Fruit fly (Drosophila melanogaster) whole organism, wandering third instar larva: ENCODE data around the gene Stt3A.

Source experiments
- Abd-B ChIP-seq: fragments of >200 bp; optimal IDR thresholded peaks from 2 replicates; lab custom pipeline; 2017; ENCODE audit warnings: missing biosample characterization, missing genetic modification characterization
- CG32264 ChIP-seq: fragments of 200-800 bp; sonication (Bioruptor generic); optimal IDR thresholded peaks from 2 replicates; lab custom pipeline; 2016; ENCODE audit warnings: missing biosample characterization, missing genetic modification characterization
- CG9705 ChIP-seq: fragments of 200-800 bp; sonication (Bioruptor generic); optimal IDR thresholded peaks from 2 replicates; lab custom pipeline; 2018; ENCODE audit warnings: missing biosample characterization, mild to moderate bottlenecking, missing genetic modification characterization
- CrebA ChIP-seq: fragments of 200-800 bp; sonication (Bioruptor generic); optimal IDR thresholded peaks from 2 replicates; lab custom pipeline; 2016; ENCODE audit warnings: missing biosample characterization, mild to moderate bottlenecking, missing genetic modification characterization, borderline replicate concordance
- Dif ChIP-seq: fragments of 200-275, 200-300 bp; sonication (Bioruptor generic); optimal IDR thresholded peaks from 2 replicates; lab custom pipeline; 2018; ENCODE audit warnings: missing biosample characterization, missing genetic modification characterization; ENCODE audit not compliant: partially characterized antibody
- GATAd ChIP-seq: sonication (Bioruptor generic); optimal IDR thresholded peaks from 2 replicates; lab custom pipeline; 2016; ENCODE audit warnings: missing biosample characterization, missing genetic modification characterization
- HLH106 ChIP-seq: fragments of 200-800 bp; optimal IDR thresholded peaks from 3 replicates; lab custom pipeline; 2019; ENCODE audit warnings: missing biosample characterization, mild to moderate bottlenecking, missing genetic modification characterization, moderate library complexity
- Hnf4 ChIP-seq: fragments of 200-800 bp; sonication (Bioruptor generic); optimal IDR thresholded peaks from 2 replicates; lab custom pipeline; 2016; ENCODE audit warnings: missing biosample characterization, mild to moderate bottlenecking, missing genetic modification characterization
- Hr78 ChIP-seq: fragments of >200 bp; optimal IDR thresholded peaks from 2 replicates; lab custom pipeline; 2017; ENCODE audit warnings: missing biosample characterization, missing genetic modification characterization
- Hr83 ChIP-seq: fragments of 200-300 bp; sonication (Bioruptor generic); optimal IDR thresholded peaks from 2 replicates; lab custom pipeline; 2016; ENCODE audit warnings: missing biosample characterization, mild to moderate bottlenecking, missing genetic modification characterization, moderate library complexity; ENCODE audit not compliant: poor library complexity, severe bottlenecking
- Jra ChIP-seq: sonication (Bioruptor generic); optimal IDR thresholded peaks from 2 replicates; lab custom pipeline; 2016; ENCODE audit warnings: missing biosample characterization, missing genetic modification characterization
- Mio ChIP-seq: sonication (Bioruptor generic); optimal IDR thresholded peaks from 2 replicates; lab custom pipeline; 2016; ENCODE audit warnings: missing biosample characterization, missing genetic modification characterization
- Myc ChIP-seq: fragments of >200 bp; optimal IDR thresholded peaks from 2 replicates; lab custom pipeline; 2017
- OdsH ChIP-seq: fragments of 200-800 bp; sonication (Bioruptor generic); optimal IDR thresholded peaks from 2 replicates; lab custom pipeline; 2016; ENCODE audit warnings: missing biosample characterization, mild to moderate bottlenecking, missing genetic modification characterization
- Rel ChIP-seq, 2 experiments: fragments of 200-800 bp; sonication (Bioruptor generic) in 1 of 2; optimal IDR thresholded peaks; 2 replicates in 1 of 2; 3 replicates in 1 of 2; lab custom pipeline; 2016 to 2019; ENCODE audit warnings: mild to moderate bottlenecking in 2 of 2, missing biosample characterization in 2 of 2, missing genetic modification characterization in 2 of 2, moderate library complexity in 1 of 2
- Sp1 ChIP-seq: fragments of 200-800 bp; sonication (Bioruptor generic); optimal IDR thresholded peaks from 3 replicates; lab custom pipeline; 2019; ENCODE audit warnings: missing biosample characterization, mild to moderate bottlenecking, missing genetic modification characterization, moderate library complexity
- Vsx2 ChIP-seq: fragments of 200-300, 225-300 bp; sonication (Bioruptor generic); optimal IDR thresholded peaks from 2 replicates; lab custom pipeline; 2018; ENCODE audit warnings: missing biosample characterization, missing genetic modification characterization; ENCODE audit not compliant: partially characterized antibody
- br ChIP-seq: fragments of 200-800 bp; sonication (Bioruptor generic); optimal IDR thresholded peaks from 2 replicates; lab custom pipeline; 2016; ENCODE audit warnings: missing biosample characterization, missing genetic modification characterization
- brk ChIP-seq: fragments of 200-800 bp; sonication (Bioruptor generic); optimal IDR thresholded peaks from 2 replicates; lab custom pipeline; 2016; ENCODE audit warnings: missing biosample characterization, mild to moderate bottlenecking, missing genetic modification characterization
- dl ChIP-seq, 2 experiments: fragments of 175-275, 200-275 bp in 1 of 2; fragments of 200-275 bp in 1 of 2; sonication (Bioruptor generic); optimal IDR thresholded peaks; lab custom pipeline; 2018; ENCODE audit warnings: mild to moderate bottlenecking in 2 of 2, missing biosample characterization in 2 of 2, missing genetic modification characterization in 2 of 2, moderate library complexity in 2 of 2; ENCODE audit not compliant: partially characterized antibody in 2 of 2, insufficient read depth in 1 of 2
- dmrt93B ChIP-seq: fragments of 200-800 bp; sonication (Bioruptor generic); optimal IDR thresholded peaks from 2 replicates; lab custom pipeline; 2018; ENCODE audit warnings: missing biosample characterization, mild to moderate bottlenecking, missing genetic modification characterization
- dsf ChIP-seq: sonication (Bioruptor generic); optimal IDR thresholded peaks from 2 replicates; lab custom pipeline; 2016; ENCODE audit warnings: missing biosample characterization, missing genetic modification characterization, borderline replicate concordance
- ey ChIP-seq: fragments of 200-800 bp; sonication (Bioruptor generic); optimal IDR thresholded peaks from 2 replicates; lab custom pipeline; 2016; ENCODE audit warnings: missing biosample characterization, missing genetic modification characterization
- foxo ChIP-seq, 2 experiments: fragments of 200-800 bp; sonication (Bioruptor generic); optimal IDR thresholded peaks; 2 replicates in 1 of 2; 3 replicates in 1 of 2; lab custom pipeline; 2016 to 2017; ENCODE audit warnings: missing biosample characterization in 2 of 2, missing genetic modification characterization in 2 of 2
- h ChIP-seq: fragments of 200-800 bp; sonication (Bioruptor generic); optimal IDR thresholded peaks from 3 replicates; lab custom pipeline; 2016; ENCODE audit warnings: missing biosample characterization, mild to moderate bottlenecking, missing genetic modification characterization
- jim ChIP-seq: fragments of 175-275, 200-325 bp; sonication (Bioruptor generic); optimal IDR thresholded peaks from 2 replicates; lab custom pipeline; 2016; ENCODE audit warnings: missing biosample characterization, mild to moderate bottlenecking, missing genetic modification characterization
- lola ChIP-seq: fragments of >200 bp; optimal IDR thresholded peaks from 2 replicates; lab custom pipeline; 2017; ENCODE audit warnings: missing biosample characterization, missing genetic modification characterization
- pan ChIP-seq: fragments of >200 bp; optimal IDR thresholded peaks from 2 replicates; lab custom pipeline; 2017
- psq ChIP-seq: fragments of 200-800 bp; sonication (Bioruptor generic); optimal IDR thresholded peaks from 3 replicates; lab custom pipeline; 2017; ENCODE audit warnings: missing biosample characterization, mild to moderate bottlenecking, missing genetic modification characterization, moderate library complexity
- rgr ChIP-seq: fragments of 200-800 bp; sonication (Bioruptor generic); optimal IDR thresholded peaks from 3 replicates; lab custom pipeline; 2016; ENCODE audit warnings: missing biosample characterization, mild to moderate bottlenecking, missing genetic modification characterization
- sage ChIP-seq: fragments of 200-800 bp; sonication (Bioruptor generic); optimal IDR thresholded peaks from 2 replicates; lab custom pipeline; 2016; ENCODE audit warnings: missing biosample characterization, mild to moderate bottlenecking, missing genetic modification characterization
- sv ChIP-seq: fragments of 200-800 bp; sonication (Bioruptor generic); optimal IDR thresholded peaks from 3 replicates; lab custom pipeline; 2016; ENCODE audit warnings: missing biosample characterization, missing genetic modification characterization
- tai ChIP-seq: sonication (Bioruptor generic); optimal IDR thresholded peaks from 2 replicates; lab custom pipeline; 2016; ENCODE audit warnings: missing biosample characterization, missing genetic modification characterization
- usp ChIP-seq: fragments of >200 bp; optimal IDR thresholded peaks from 2 replicates; lab custom pipeline; 2017; ENCODE audit warnings: missing biosample characterization, missing genetic modification characterization
- woc ChIP-seq: sonication (Bioruptor generic); optimal IDR thresholded peaks from 2 replicates; lab custom pipeline; 2016; ENCODE audit warnings: missing biosample characterization, mild to moderate bottlenecking, missing genetic modification characterization

Stt3A gene

dm6 chrX:21047717-21048116 lies 6.0 kb downstream of the Stt3A start:
- TF ChIP-seq Vsx2 (no peak), rgr (GFP tag; lab: Kevin White, UChicago) (no peak), CrebA (GFP tag; lab: Kevin White, UChicago) (no peak), pan (no peak), Sp1 (GFP tag; lab: Kevin White, UChicago) (no peak), ey (GFP tag; lab: Kevin White, UChicago) (no peak)

dm6 chrX:21046141-21046540 lies 7.6 kb downstream of the Stt3A start:
- no peak for TF ChIP-seq usp (GFP tag; lab: Kevin White, UChicago)
- peak; percentile 3 for TF ChIP-seq h (GFP tag; lab: Kevin White, UChicago)
- no peak for TF ChIP-seq psq (GFP tag; lab: Kevin White, UChicago)
- TF ChIP-seq Mio (GFP tag; lab: Kevin White, UChicago), result no peak
- no peak for TF ChIP-seq ey (GFP tag; lab: Kevin White, UChicago)

dm6 chrX:21045448-21045941 lies 8.2 kb downstream of the Stt3A start:
- no peak for TF ChIP-seq foxo (GFP tag; optimal IDR thresholded peaks at IDR 0.05; lab: Kevin White, UChicago)
- no peak for TF ChIP-seq OdsH (GFP tag; lab: Kevin White, UChicago)
- TF ChIP-seq lola (GFP tag; lab: Kevin White, UChicago), result no peak
- TF ChIP-seq sv (GFP tag; lab: Kevin White, UChicago), result no peak

- TF ChIP-seq dmrt93B (GFP tag; lab: Kevin White, UChicago) (no peak), lola (GFP tag; lab: Kevin White, UChicago) (no peak), h (GFP tag; lab: Kevin White, UChicago) (peak; percentile 8), Hr78 (no peak), Vsx2 (no peak), woc (GFP tag; lab: Kevin White, UChicago) (peak; percentile 14), brk (GFP tag; lab: Kevin White, UChicago) (no peak), CG32264 (GFP tag; lab: Kevin White, UChicago) (no peak), sv (GFP tag; lab: Kevin White, UChicago) (peak; percentile 49), dsf (no peak), pan (no peak), dl (GFP tag; optimal IDR thresholded peaks at IDR 0.05; lab: Kevin White, UChicago; ENCODE audit: insufficient read depth in 1 of 2, partially characterized antibody in 2 of 2) (no peak), Rel (GFP tag; optimal IDR thresholded peaks at IDR 0.05; lab: Kevin White, UChicago) (no peak), Rel (tag; optimal IDR thresholded peaks at IDR 0.05; lab: Kevin White, UChicago) (no peak), foxo (GFP tag; optimal IDR thresholded peaks at IDR 0.05; lab: Kevin White, UChicago) (peak in 1 of 2 experiments; percentile 39), Mio (GFP tag; lab: Kevin White, UChicago) (no peak), br (GFP tag; lab: Kevin White, UChicago) (no peak), CG9705 (no peak), Hnf4 (GFP tag; lab: Kevin White, UChicago) (no peak), Myc (lab: Kevin White, UChicago) (no peak), psq (GFP tag; lab: Kevin White, UChicago) (peak; percentile 9), Hr83 (GFP tag; lab: Kevin White, UChicago) (no peak), tai (GFP tag; lab: Kevin White, UChicago) (no peak), HLH106 (tag; lab: Kevin White, UChicago) (peak; percentile 52), OdsH (GFP tag; lab: Kevin White, UChicago) (no peak), usp (GFP tag; lab: Kevin White, UChicago) (no peak), Sp1 (GFP tag; lab: Kevin White, UChicago) (peak; percentile 51), rgr (GFP tag; lab: Kevin White, UChicago) (peak; percentile 17), Jra (no peak), ey (GFP tag; lab: Kevin White, UChicago) (no peak), Dif (GFP tag; lab: Kevin White, UChicago) (no peak), Abd-B (GFP tag; lab: Kevin White, UChicago) (no peak), sage (GFP tag; lab: Kevin White, UChicago) (no peak), GATAd (GFP tag; lab: Kevin White, UChicago) (no peak), jim (GFP tag; lab: Kevin White, UChicago) (no peak)
Observed at dm6 chrX:21044831-21045447, 8.8 kb downstream of the Stt3A start, which contains the start of gene Cbs. Cbs (plus strand) TSS chrX:21045138.
